Fruit fly (Drosophila melanogaster) whole organism, prepupa: ENCODE data around the gene Rh4.

Source experiments
- CG6808 ChIP-seq: fragments of 200-800 bp; sonication (Bioruptor generic); optimal IDR thresholded peaks from 3 replicates; lab custom pipeline; 2017; ENCODE audit warnings: missing biosample characterization, missing genetic modification characterization, mild to moderate bottlenecking, moderate library complexity, missing genetic modification reagents
- CG9139 ChIP-seq: fragments of 200-800 bp; sonication (Bioruptor generic); optimal IDR thresholded peaks from 3 replicates; lab custom pipeline; 2017; ENCODE audit warnings: missing biosample characterization, mild to moderate bottlenecking, missing genetic modification characterization
- acj6 ChIP-seq: fragments of 200-800 bp; sonication (Bioruptor generic); optimal IDR thresholded peaks from 3 replicates; lab custom pipeline; 2016; ENCODE audit warnings: missing biosample characterization, missing genetic modification characterization
- ss ChIP-seq, 2 experiments: fragments of 200-800 bp; sonication (Bioruptor generic); optimal IDR thresholded peaks; 2 replicates in 1 of 2; 3 replicates in 1 of 2; lab custom pipeline; 2017 to 2018; ENCODE audit warnings: mild to moderate bottlenecking in 2 of 2, missing biosample characterization in 2 of 2, missing genetic modification characterization in 2 of 2, moderate library complexity in 1 of 2

The Rh4 gene

dm6 chr3L:16803273-16803672 lies 59.0 kb downstream of the Rh4 start:
- peak; percentile 50 for TF ChIP-seq CG6808 (GFP tag; lab: Kevin White, UChicago)
- TF ChIP-seq acj6, result no peak
- TF ChIP-seq ss (GFP tag; optimal IDR thresholded peaks at IDR 0.05; lab: Kevin White, UChicago), result peak; percentile 43 to 58
- TF ChIP-seq CG9139 (GFP tag; lab: Kevin White, UChicago), result peak; percentile 39
